Worm (Caenorhabditis elegans): ENCODE measurements around the gene T09A12.1.

DNA sequence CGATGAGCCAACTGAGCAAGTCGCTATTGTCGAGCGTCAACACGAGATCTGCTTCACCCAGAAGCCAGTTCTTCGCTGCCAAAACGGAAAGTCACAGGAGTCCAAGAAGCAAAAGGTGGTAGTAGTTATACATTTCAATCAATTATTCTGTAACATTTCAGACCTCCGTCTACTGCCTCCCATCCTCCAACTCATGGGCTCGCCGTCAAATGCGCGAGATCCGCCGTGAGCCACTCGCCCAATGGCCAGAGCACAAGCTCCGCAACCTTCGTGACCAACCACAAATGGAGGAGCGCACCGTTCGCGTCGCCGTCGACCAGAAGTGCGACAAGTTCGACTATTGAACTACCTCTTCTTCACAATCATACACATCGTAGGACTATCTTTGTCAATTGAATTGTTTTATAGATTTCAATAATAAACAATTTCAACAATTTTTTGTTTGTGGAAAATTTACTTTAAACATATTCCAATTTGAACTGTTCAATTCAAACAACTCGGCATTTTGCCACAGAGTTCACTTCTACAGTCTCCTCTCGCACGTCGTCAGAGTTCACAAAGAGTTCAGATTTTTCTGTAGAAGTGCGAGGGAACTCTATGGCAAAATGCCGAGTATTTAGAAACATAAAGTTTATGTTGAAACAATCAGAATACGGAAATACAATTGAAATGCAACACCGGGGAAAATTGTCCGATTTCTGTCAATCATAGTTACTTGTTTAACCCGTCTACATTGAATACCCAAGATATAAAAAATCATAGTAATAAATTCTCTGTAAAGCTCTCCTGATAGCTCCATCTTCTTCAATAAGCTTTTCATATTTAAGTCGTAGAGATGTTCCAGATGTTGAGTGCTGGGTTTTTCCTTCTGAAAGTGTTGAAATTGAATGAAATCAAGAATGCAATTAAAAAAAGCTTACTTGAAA lies 22.1 kb downstream of the T09A12.1 start:
- TF ChIP-seq W03F9.2 (tag; optimal IDR thresholded peaks at IDR 0.05) (no peak), him-1 (tag; optimal IDR thresholded peaks at IDR 0.05) (no peak), dao-5 (tag; optimal IDR thresholded peaks at IDR 0.05) (no peak)
